Worm (Caenorhabditis elegans) whole organism, midembryonic: ENCODE data around the gene Y66D12A.19.

ENCODE experiments used
- T22C8.4 ChIP-seq: fragments of 200-800 bp; sonication (Bioruptor generic); IDR thresholded peaks from 2 replicates; pipeline ENCODE4 v1.3.6; 2022; ENCODE audit warnings: missing genetic modification characterization, missing compliant biosample characterization
- cog-1 ChIP-seq: sonication (generic microtip); optimal IDR thresholded peaks from 2 replicates; lab custom pipeline; 2016; ENCODE audit warnings: missing genetic modification characterization, missing compliant biosample characterization
- flt-1 ChIP-seq: fragments of 200-800 bp; sonication (Bioruptor generic); IDR thresholded peaks from 2 replicates; pipeline ENCODE4 v1.3.6; 2022; ENCODE audit warnings: missing genetic modification characterization, missing compliant biosample characterization
- klf-2 ChIP-seq: fragments of 200-800 bp; sonication (Bioruptor generic); conservative IDR thresholded peaks from 2 replicates; pipeline ENCODE4 v1.3.6; 2022; ENCODE audit warnings: missing genetic modification reagents, missing genetic modification characterization, missing compliant biosample characterization
- med-1 ChIP-seq: sonication (generic microtip); optimal IDR thresholded peaks from 2 replicates; lab custom pipeline; 2017; ENCODE audit warnings: missing genetic modification characterization, mild to moderate bottlenecking, missing compliant biosample characterization, antibody characterized with exemption, missing genetic modification reagents; ENCODE audit not compliant: insufficient read depth
- ref-1 ChIP-seq: fragments of 200-800 bp; sonication (Bioruptor generic); conservative IDR thresholded peaks from 2 replicates; pipeline ENCODE4 v1.3.6; 2022; ENCODE audit warnings: missing genetic modification reagents, missing genetic modification characterization, missing compliant biosample characterization
- tab-1 ChIP-seq: fragments of 200-800 bp; sonication (Bioruptor generic); IDR thresholded peaks from 2 replicates; pipeline ENCODE4 v1.3.6; 2022; ENCODE audit warnings: missing genetic modification characterization, missing compliant biosample characterization
- ztf-23 ChIP-seq: fragments of 200-800 bp; sonication (Bioruptor generic); IDR thresholded peaks from 2 replicates; pipeline ENCODE4 v1.3.6; 2022; ENCODE audit warnings: missing genetic modification reagents, missing genetic modification characterization, missing compliant biosample characterization
- ztf-29 ChIP-seq: fragments of 200-800 bp; sonication (Bioruptor generic); IDR thresholded peaks from 2 replicates; pipeline ENCODE4 v1.3.6; 2022; ENCODE audit warnings: missing genetic modification reagents, missing genetic modification characterization, missing compliant biosample characterization

Gene Y66D12A.19

DNA sequence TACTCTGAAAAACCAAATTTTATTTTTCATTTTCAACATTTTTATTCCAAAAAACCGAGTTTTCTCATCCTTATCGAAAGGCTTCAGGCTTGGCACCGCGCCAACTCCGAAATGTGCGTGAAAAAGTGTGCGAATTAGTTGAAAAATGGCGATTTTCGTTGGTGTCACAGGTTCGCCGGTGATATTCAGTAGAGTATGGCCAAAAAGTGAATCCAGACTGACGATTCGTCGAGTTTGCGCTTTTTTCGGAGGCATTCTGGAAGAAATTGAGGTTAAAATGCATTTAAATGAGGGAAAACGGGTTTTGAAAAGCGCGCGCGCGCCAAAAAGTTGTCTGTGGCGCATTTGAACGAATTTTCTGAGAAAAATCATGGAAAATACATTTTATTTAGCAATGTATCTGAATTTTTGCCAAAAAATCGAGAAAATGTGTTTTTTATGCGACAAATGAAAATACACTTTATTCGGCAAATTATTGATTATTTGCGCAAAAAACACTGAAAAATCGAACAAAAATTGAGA lies 14.7 kb downstream of the Y66D12A.19 start, which contains the start of the genes Y66D12A.16 and such-1:
Y66D12A.16 (plus strand) TSS at position 51 of the 522 bp plus-strand sequence.
such-1 (minus strand) TSS at position 256 of the 522 bp plus-strand sequence.
- no peak for TF ChIP-seq cog-1
- TF ChIP-seq klf-2 (GFP tag; lab: Robert Waterston, UW), result no peak
- TF ChIP-seq ref-1 (GFP tag; lab: Robert Waterston, UW), result no peak
- no peak for TF ChIP-seq med-1
- TF ChIP-seq flt-1 (GFP tag; lab: Robert Waterston, UW), result no peak
- TF ChIP-seq ztf-23 (GFP tag; lab: Robert Waterston, UW), result no peak
- no peak for TF ChIP-seq ztf-29 (GFP tag; lab: Robert Waterston, UW)
- TF ChIP-seq tab-1 (GFP tag; lab: Robert Waterston, UW), result no peak
- no peak for TF ChIP-seq T22C8.4 (GFP tag; lab: Robert Waterston, UW)

DNA sequence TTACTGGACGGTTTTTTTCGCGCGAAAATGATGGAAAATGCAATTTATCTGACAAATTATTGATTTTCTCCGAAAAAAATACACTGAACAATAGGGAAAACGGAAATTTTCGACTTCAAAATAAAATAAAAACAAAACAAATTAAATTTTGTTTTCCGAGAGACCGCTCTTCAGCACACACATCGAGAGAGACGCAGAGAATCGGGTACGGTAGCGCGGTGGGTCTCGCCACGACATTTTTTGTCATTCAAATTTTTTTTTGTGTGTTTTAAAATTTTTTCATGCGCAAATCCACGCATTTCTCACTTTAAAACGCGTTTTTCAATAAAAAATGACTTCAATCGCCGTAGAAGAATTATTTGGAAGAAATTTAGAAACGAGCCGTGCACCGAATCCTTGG lies 15.2 kb downstream of the Y66D12A.19 start:
- TF ChIP-seq flt-1 (GFP tag; lab: Robert Waterston, UW), result no peak
- TF ChIP-seq med-1, result no peak
- no peak for TF ChIP-seq ztf-29 (GFP tag; lab: Robert Waterston, UW)
- TF ChIP-seq tab-1 (GFP tag; lab: Robert Waterston, UW), result no peak
- TF ChIP-seq cog-1, result no peak
- TF ChIP-seq ztf-23 (GFP tag; lab: Robert Waterston, UW), result no peak
- no peak for TF ChIP-seq T22C8.4 (GFP tag; lab: Robert Waterston, UW)
- TF ChIP-seq ref-1 (GFP tag; lab: Robert Waterston, UW), result no peak
- no peak for TF ChIP-seq klf-2 (GFP tag; lab: Robert Waterston, UW)

DNA sequence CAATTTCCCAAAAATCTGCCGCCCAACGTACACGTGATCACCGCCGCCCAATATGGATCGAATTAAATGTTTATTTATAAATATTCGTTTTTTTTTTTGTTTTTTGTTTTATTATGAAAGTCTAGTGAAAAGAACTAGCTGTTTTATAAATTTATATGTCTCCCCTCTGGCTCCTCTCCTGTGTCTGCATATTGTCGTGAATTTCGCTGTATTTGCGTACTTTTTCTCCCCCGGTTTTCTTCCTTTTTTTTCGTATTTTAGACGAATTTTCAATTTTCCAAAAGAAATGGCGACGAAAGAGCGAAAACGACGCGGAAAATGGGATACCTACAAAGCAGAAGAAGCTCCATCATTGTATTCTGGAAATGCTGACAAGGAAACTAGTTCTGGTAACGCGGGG lies 17.5 kb downstream of the Y66D12A.19 start, which contains the start of gene xpb-1:
xpb-1 (plus strand) TSS at position 262 of the 400 bp plus-strand sequence.
- TF ChIP-seq ztf-29 (GFP tag; lab: Robert Waterston, UW), result no peak
- TF ChIP-seq klf-2 (GFP tag; lab: Robert Waterston, UW), result no peak
- TF ChIP-seq T22C8.4 (GFP tag; lab: Robert Waterston, UW), result no peak

DNA sequence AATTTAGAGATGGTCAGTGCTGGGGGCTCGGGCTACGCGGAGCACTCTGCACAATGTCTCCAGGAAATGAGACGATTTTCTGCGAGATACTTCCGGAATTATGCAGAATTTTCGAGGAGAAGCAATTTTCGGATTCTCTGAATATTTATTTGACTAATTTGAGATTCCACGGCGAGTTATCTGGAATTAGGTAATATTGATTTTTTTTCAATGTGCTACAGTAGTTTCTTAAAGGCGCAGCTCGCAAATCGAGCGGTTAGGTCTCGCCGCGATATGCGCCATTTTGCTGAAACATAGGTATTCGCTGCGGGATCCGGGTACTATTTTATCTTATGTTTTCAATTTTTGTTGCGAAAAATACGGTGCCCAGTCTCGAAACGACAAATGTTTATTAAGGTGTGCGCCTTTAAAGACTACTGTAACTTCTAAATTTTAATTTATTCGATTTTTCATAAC lies 25.8 kb downstream of the Y66D12A.19 start, which contains the start of gene nrps-1:
nrps-1 (plus strand) TSS at position 51 of the 456 bp plus-strand sequence.
- TF ChIP-seq ztf-29 (GFP tag; lab: Robert Waterston, UW), result no peak
- TF ChIP-seq ref-1 (GFP tag; lab: Robert Waterston, UW), result no peak
- TF ChIP-seq cog-1, result no peak
- TF ChIP-seq klf-2 (GFP tag; lab: Robert Waterston, UW), result no peak
- TF ChIP-seq T22C8.4 (GFP tag; lab: Robert Waterston, UW), result no peak
- no peak for TF ChIP-seq ztf-23 (GFP tag; lab: Robert Waterston, UW)
- no peak for TF ChIP-seq tab-1 (GFP tag; lab: Robert Waterston, UW)
- no peak for TF ChIP-seq flt-1 (GFP tag; lab: Robert Waterston, UW)
- no peak for TF ChIP-seq med-1

DNA sequence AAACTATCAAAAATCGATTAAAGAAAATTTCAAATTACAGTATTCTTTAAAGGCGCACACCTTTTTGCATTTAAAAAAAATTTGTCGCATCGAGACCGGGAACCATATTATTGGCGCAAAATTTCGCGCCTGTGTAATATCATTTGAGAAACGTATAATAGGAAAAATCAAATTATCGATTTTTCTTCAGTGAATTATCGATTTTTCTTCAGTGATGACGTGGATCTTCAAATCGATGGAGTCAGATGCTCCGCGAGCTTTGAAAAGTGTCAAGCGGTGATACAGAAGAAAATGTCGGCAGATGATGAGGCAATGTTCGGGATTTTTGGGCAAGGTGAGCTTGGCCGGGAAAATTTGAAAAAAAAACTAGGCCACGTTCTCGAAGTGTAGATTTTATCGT lies 26.6 kb downstream of the Y66D12A.19 start:
- TF ChIP-seq ztf-29 (GFP tag; lab: Robert Waterston, UW), result no peak
- TF ChIP-seq klf-2 (GFP tag; lab: Robert Waterston, UW), result no peak
- no peak for TF ChIP-seq tab-1 (GFP tag; lab: Robert Waterston, UW)
- peak; percentile 61; the same call in 1 of the 2 replicates for TF ChIP-seq T22C8.4 (GFP tag; lab: Robert Waterston, UW)

DNA sequence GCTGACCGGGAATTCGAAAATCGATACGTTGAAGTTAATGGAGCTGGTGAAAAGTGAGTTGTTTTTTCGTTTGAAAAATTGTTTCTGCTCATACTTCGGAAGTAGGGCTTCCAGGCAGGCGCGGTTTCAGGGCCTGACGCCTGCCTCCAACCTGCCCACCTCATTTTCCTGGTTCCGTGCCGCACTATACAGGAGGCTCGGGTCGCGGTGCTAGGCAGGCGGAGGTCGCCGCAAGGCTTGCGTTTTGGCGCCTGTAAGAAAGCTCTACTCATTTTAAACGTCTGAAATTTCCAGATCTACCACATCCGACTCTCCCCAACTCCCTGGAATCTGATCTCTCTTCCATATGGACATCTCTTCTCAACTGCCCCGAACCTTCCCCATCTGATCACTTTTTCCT lies 36.1 kb downstream of the Y66D12A.19 start:
- TF ChIP-seq ref-1 (GFP tag; lab: Robert Waterston, UW) (no peak), klf-2 (GFP tag; lab: Robert Waterston, UW) (no peak), ztf-23 (GFP tag; lab: Robert Waterston, UW) (no peak), med-1 (no peak), cog-1 (no peak), T22C8.4 (GFP tag; lab: Robert Waterston, UW) (no peak), tab-1 (GFP tag; lab: Robert Waterston, UW) (no peak), ztf-29 (GFP tag; lab: Robert Waterston, UW) (no peak), flt-1 (GFP tag; lab: Robert Waterston, UW) (no peak)

DNA sequence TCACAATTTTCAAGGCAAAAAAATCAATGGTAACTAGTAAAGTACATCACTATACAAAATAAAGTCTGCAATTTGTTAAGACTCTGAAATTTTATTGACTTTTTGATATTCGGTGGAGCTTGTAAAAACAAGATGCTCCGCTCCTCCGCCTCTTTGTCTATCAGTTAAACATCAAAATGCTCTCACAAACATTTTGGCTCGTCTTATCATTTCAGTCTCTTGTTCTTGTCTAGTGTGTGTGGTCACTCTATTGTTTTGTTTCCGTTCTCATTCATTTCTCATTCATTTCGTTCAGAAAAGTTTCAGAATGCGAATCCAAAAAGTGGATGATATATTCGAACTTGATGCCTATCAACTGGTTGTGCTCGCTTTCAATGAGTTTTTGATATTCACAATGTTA lies 39.2 kb downstream of the Y66D12A.19 start, which contains the start of gene Y66D12A.13:
Y66D12A.13 (plus strand) TSS at position 301 of the 400 bp plus-strand sequence.
- TF ChIP-seq cog-1 (no peak), T22C8.4 (GFP tag; lab: Robert Waterston, UW) (no peak), klf-2 (GFP tag; lab: Robert Waterston, UW) (no peak), ztf-23 (GFP tag; lab: Robert Waterston, UW) (no peak), tab-1 (GFP tag; lab: Robert Waterston, UW) (no peak), ref-1 (GFP tag; lab: Robert Waterston, UW) (no peak), ztf-29 (GFP tag; lab: Robert Waterston, UW) (no peak), flt-1 (GFP tag; lab: Robert Waterston, UW) (no peak)

DNA sequence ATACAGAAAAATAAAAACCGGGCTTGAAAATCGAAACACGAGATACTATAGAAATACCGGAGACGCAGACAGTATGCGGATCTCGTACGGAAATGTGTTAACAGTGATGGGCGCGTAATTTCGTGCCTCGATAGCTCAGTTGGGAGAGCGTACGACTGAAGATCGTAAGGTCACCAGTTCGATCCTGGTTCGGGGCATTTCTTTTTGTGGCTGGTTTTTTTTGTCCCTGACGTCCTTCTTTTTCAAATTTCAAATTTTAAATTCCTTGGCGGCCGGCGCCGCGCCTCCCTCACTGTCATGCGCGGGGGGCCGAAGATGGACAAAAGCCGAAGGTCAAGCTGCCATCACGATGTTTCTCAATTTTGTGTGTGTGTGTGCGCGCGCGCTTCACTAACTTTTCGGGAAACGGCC lies 45.8 kb downstream of the Y66D12A.19 start:
- TF ChIP-seq flt-1 (GFP tag; lab: Robert Waterston, UW) (no peak), klf-2 (GFP tag; lab: Robert Waterston, UW) (no peak), ref-1 (GFP tag; lab: Robert Waterston, UW) (no peak), ztf-23 (GFP tag; lab: Robert Waterston, UW) (no peak), T22C8.4 (GFP tag; lab: Robert Waterston, UW) (no peak), ztf-29 (GFP tag; lab: Robert Waterston, UW) (no peak), med-1 (no peak), cog-1 (no peak), tab-1 (GFP tag; lab: Robert Waterston, UW) (no peak)

DNA sequence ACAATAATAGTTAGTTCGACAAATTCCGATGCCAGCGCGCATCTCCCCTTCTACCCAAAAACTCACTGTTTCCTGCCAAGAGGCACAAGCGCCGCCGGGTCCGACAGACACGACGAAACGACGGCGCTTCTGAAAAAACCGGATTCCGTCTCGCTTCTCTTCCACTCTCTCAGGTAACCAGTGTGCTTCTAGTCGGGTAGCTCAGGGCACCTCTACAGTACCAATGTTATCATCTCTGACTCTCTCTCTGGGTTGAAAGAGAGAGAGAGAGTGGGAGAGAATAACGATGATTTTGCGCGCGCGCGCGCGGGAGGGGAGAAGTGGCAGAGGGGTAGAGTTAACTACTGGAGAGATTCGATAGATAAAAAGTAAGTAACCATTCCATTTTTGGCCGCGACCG lies 48.0 kb downstream of the Y66D12A.19 start:
- TF ChIP-seq ztf-29 (GFP tag; lab: Robert Waterston, UW), result no peak
- TF ChIP-seq ref-1 (GFP tag; lab: Robert Waterston, UW), result no peak
- TF ChIP-seq ztf-23 (GFP tag; lab: Robert Waterston, UW), result no peak
- no peak for TF ChIP-seq med-1
- TF ChIP-seq tab-1 (GFP tag; lab: Robert Waterston, UW), result no peak
- TF ChIP-seq T22C8.4 (GFP tag; lab: Robert Waterston, UW), result no peak
- TF ChIP-seq cog-1, result no peak
- no peak for TF ChIP-seq klf-2 (GFP tag; lab: Robert Waterston, UW)
- TF ChIP-seq flt-1 (GFP tag; lab: Robert Waterston, UW), result no peak
